Worm (Caenorhabditis elegans): ENCODE measurements around the gene set-14.

- TF ChIP-seq ama-1 (optimal IDR thresholded peaks at IDR 0.05) (no peak), nhr-77 (tag; optimal IDR thresholded peaks at IDR 0.05) (no peak), sma-3 (GFP tag; optimal IDR thresholded peaks at IDR 0.05) (no peak), alr-1 (tag; optimal IDR thresholded peaks at IDR 0.05) (no peak), unc-62 (GFP tag; optimal IDR thresholded peaks at IDR 0.05) (no peak), ceh-82 (tag; optimal IDR thresholded peaks at IDR 0.05) (no peak)
These were observed 35.3 kb downstream of the set-14 start for ce11 chrII:10760801-10761200.

All from whole organism, L2 larva.